Fruit fly (Drosophila melanogaster): ENCODE measurements around the gene Ge-1.

The Ge-1 gene

DNA sequence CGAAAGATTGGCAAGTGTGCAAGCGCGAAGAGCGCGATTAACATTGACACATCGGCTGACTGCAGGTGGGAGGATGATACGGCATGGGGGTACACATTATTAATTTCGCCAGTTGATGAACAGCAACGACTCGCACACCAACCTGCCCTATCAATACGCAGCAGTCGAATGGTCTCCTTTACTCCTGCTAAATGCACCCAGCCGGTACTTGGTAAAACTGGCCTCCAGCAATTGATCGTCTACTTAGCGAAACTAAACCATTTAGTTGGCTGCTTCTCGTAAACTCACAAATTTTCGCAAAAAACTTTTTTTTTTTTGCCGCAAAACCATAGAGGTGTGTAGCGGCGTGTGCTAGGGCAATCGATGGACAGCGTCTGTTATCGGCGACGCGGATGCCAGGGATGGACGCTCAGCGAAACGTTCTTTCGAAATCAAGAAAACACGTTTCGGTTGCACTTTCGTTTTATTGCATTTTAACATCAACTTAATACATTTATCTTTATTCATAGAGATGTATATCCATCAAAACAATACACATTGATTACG lies at the start of gene Ge-1 (continued):
- TF ChIP-seq CG13894 (tag; optimal IDR thresholded peaks at IDR 0.05) (no peak), NC2β (GFP tag; optimal IDR thresholded peaks at IDR 0.05) (no peak), CG6854 (GFP tag; optimal IDR thresholded peaks at IDR 0.05) (no peak), CG3847 (GFP tag; IDR thresholded peaks at IDR 0.05) (no peak), CG4820 (GFP tag; optimal IDR thresholded peaks at IDR 0.05) (no peak), CG4707 (GFP tag; optimal IDR thresholded peaks at IDR 0.05) (no peak), hb (GFP tag; IDR thresholded peaks at IDR 0.05; ENCODE audit: partially characterized antibody) (no peak), wor (GFP tag; IDR thresholded peaks at IDR 0.05) (no peak), CG17912 (GFP tag; optimal IDR thresholded peaks at IDR 0.05) (no peak), NfI (GFP tag; optimal IDR thresholded peaks at IDR 0.05) (no peak), dati (GFP tag; IDR thresholded peaks at IDR 0.05) (no peak), CG12942 (GFP tag; optimal IDR thresholded peaks at IDR 0.05) (no peak), CG42726 (GFP tag; IDR thresholded peaks at IDR 0.05; ENCODE audit: partially characterized antibody) (no peak), CG15696 (tag; optimal IDR thresholded peaks at IDR 0.05) (no peak), aop (GFP tag; IDR thresholded peaks at IDR 0.05) (no peak), CG9727 (GFP tag; optimal IDR thresholded peaks at IDR 0.05) (no peak), CG11247 (GFP tag; IDR thresholded peaks at IDR 0.05) (no peak), Fer3 (tag; optimal IDR thresholded peaks at IDR 0.05) (no peak), BtbVII (GFP tag; optimal IDR thresholded peaks at IDR 0.05) (no peak), insv (GFP tag; optimal IDR thresholded peaks at IDR 0.05) (no peak), Lpt (GFP tag; optimal IDR thresholded peaks at IDR 0.05) (no peak), Chrac-16 (GFP tag; optimal IDR thresholded peaks at IDR 0.05) (no peak), Hr51 (GFP tag; optimal IDR thresholded peaks at IDR 0.05) (no peak), CG4282 (GFP tag; optimal IDR thresholded peaks at IDR 0.05) (no peak), Scr (GFP tag; IDR thresholded peaks at IDR 0.05; ENCODE audit: partially characterized antibody) (peak; percentile 60)

DNA sequence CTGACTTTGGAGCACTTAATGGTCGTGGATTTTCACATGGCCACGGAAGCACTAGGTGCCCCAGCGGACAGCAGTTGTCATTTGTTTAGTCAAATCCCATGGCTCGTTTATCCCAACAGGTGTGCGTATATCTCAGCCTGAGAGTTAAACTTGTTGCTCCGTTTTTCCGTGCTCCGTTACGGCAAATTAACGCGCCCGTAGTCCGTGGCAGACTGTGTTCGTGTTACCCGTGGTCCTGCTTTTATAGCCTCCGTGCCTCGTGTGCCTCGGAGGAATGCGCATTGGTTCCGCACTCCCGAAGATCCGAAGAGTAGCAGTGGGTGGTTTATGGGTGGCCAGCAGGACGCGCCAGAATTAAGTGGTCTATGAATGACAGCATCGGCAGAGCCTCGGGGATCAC lies 48.3 kb upstream of the Ge-1 start, which contains the start of gene Gyc32E:
Gene Gyc32E (minus strand): TSS at position 133 of the 400 bp plus-strand sequence.
- TF ChIP-seq scrt (GFP tag; optimal IDR thresholded peaks at IDR 0.05) = peak; percentile 54
- no peak for TF ChIP-seq en (GFP tag; optimal IDR thresholded peaks at IDR 0.05)
- TF ChIP-seq Deaf1 (tag; optimal IDR thresholded peaks at IDR 0.05) = peak; percentile 84

- TF ChIP-seq GATAe (GFP tag; conservative IDR thresholded peaks at IDR 0.05) (no peak), fd102C (GFP tag; optimal IDR thresholded peaks at IDR 0.05) (no peak), sc (optimal IDR thresholded peaks at IDR 0.05) (no peak), sc (GFP tag; optimal IDR thresholded peaks at IDR 0.05) (no peak), eyg (GFP tag; optimal IDR thresholded peaks at IDR 0.05) (no peak), lbe (GFP tag; optimal IDR thresholded peaks at IDR 0.05) (no peak), CG11247 (GFP tag; IDR thresholded peaks at IDR 0.05) (no peak), Dfd (GFP tag; optimal IDR thresholded peaks at IDR 0.05) (no peak)
Observed at dm6 chr2L:11145317-11145716, 44.6 kb upstream of the Ge-1 start, which contains the start of gene CG31867. Gene CG31867 (minus strand): TSS chr2L:11145417.

DNA sequence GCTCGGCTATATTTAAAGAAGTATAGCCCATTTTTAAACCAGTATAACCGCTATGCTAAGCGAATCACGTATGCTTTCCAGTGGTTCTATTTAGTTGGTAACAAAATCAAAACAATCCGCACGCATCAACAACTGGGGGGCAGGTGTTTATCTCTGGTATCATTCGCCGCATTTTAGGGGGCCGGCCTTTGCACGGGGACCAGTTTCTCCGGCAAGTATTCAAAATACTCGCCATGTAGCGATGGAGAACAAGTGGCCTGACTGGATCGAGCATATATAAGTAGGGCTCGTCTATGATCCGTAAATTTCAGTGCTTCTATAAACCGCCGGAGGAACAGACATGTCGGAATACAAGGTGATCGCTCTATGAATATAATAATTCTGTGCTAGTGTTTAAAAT lies 35.4 kb upstream of the Ge-1 start, which contains the start of gene hgo:
Gene hgo (plus strand): TSS at position 301 of the 400 bp plus-strand sequence.
- TF ChIP-seq Ets65A (GFP tag) (peak; percentile 40), CG16815 (GFP tag; optimal IDR thresholded peaks at IDR 0.05) (no peak), CG2199 (GFP tag; IDR thresholded peaks at IDR 0.05) (peak; percentile 52; the same call in 1 of the 3 replicates), otp (GFP tag; IDR thresholded peaks at IDR 0.05) (no peak), chinmo (GFP tag; IDR thresholded peaks at IDR 0.05; ENCODE audit: partially characterized antibody) (peak; percentile 34; the same call in 1 of the 4 replicates), Dfd (GFP tag; optimal IDR thresholded peaks at IDR 0.05) (no peak), Aef1 (GFP tag; IDR thresholded peaks at IDR 0.05) (no peak), Adf1 (GFP tag; IDR thresholded peaks at IDR 0.05) (no peak)

Measured in whole organism, embryonic.